Fruit fly (Drosophila melanogaster): ENCODE measurements around the gene CG17660.

dm6 chr2L:1729607-1730011 is 19.4 kb upstream of the CG17660 start, which contains the start of the genes Eno and CG31937:
- no peak for TF ChIP-seq CG8478 (optimal IDR thresholded peaks at IDR 0.05)
- TF ChIP-seq psq (optimal IDR thresholded peaks at IDR 0.05), result no peak
- TF ChIP-seq Dll (optimal IDR thresholded peaks at IDR 0.05), result no peak

All from whole organism.